Worm (Caenorhabditis elegans) whole organism, young adult: ENCODE results near the gene end-1.

Source experiments
- F37B4.10 ChIP-seq: fragments of 200-800 bp; sonication (Bioruptor generic); IDR thresholded peaks from 2 replicates; pipeline ENCODE4 v1.3.6; 2022; ENCODE audit warnings: missing genetic modification characterization, missing compliant biosample characterization
- F49E8.2 ChIP-seq: sonication (generic microtip); optimal IDR thresholded peaks from 3 replicates; lab custom pipeline; 2017; ENCODE audit warnings: missing genetic modification characterization, mild to moderate bottlenecking, missing compliant biosample characterization, antibody characterized with exemption, moderate library complexity; ENCODE audit not compliant: insufficient read depth
- ZK185.1 ChIP-seq: sonication (generic microtip); optimal IDR thresholded peaks from 2 replicates; lab custom pipeline; 2016; ENCODE audit warnings: mild to moderate bottlenecking, missing genetic modification characterization, missing compliant biosample characterization; ENCODE audit not compliant: poor library complexity, severe bottlenecking
- ama-1 ChIP-seq, 3 experiments: fragments of 150-350 bp in 1 of 3; sonication (generic microtip) in 2 of 3; optimal IDR thresholded peaks; 2 replicates each; lab custom pipeline; 2014 to 2018; ENCODE audit warnings: missing biosample characterization in 2 of 3, missing genetic modification characterization in 2 of 3, missing genetic modification reagents in 2 of 3
- cebp-2 ChIP-seq: fragments of 200-800 bp; sonication (Bioruptor generic); IDR thresholded peaks from 2 replicates; pipeline ENCODE4 v1.3.6; 2022; ENCODE audit warnings: missing genetic modification characterization, missing compliant biosample characterization
- ceh-58 ChIP-seq: fragments of 200-800 bp; sonication (Bioruptor generic); IDR thresholded peaks from 2 replicates; pipeline ENCODE4 v1.3.6; 2022; ENCODE audit warnings: missing genetic modification characterization, missing compliant biosample characterization
- dpff-1 ChIP-seq: sonication (generic microtip); optimal IDR thresholded peaks from 2 replicates; lab custom pipeline; 2017; ENCODE audit warnings: mild to moderate bottlenecking, missing genetic modification characterization, missing compliant biosample characterization
- xnd-1 ChIP-seq: sonication (generic microtip); optimal IDR thresholded peaks from 2 replicates; lab custom pipeline; 2016; ENCODE audit warnings: missing genotype, missing genetic modification reagents, missing genetic modification characterization, missing compliant biosample characterization
- zfh-2 ChIP-seq: fragments of 200-800 bp; sonication (Bioruptor generic); conservative IDR thresholded peaks from 2 replicates; pipeline ENCODE4 v1.3.6; 2022; ENCODE audit warnings: missing genetic modification reagents, missing genetic modification characterization, missing compliant biosample characterization

ce11 chrV:14001929-14002328 is 17.0 kb downstream of the end-1 start:
- TF ChIP-seq ceh-58 (GFP tag; lab: Robert Waterston, UW) (no peak), ama-1 (optimal IDR thresholded peaks at IDR 0.05; lab: Kevin White, UChicago) (no peak), ama-1 (GFP tag; optimal IDR thresholded peaks at IDR 0.05; lab: Kevin White, UChicago) (no peak), ZK185.1 (tag; lab: Kevin White, UChicago) (no peak), F37B4.10 (GFP tag; lab: Robert Waterston, UW) (no peak), xnd-1 (tag; lab: Kevin White, UChicago) (no peak), cebp-2 (GFP tag; lab: Robert Waterston, UW) (no peak), zfh-2 (GFP tag; lab: Robert Waterston, UW) (no peak), F49E8.2 (tag; lab: Kevin White, UChicago) (no peak), dpff-1 (tag; lab: Kevin White, UChicago) (no peak)
